Fruit fly (Drosophila melanogaster) whole organism, embryonic: ENCODE measurements around the gene Mo25.

ENCODE experiments used
- Antp ChIP-seq: fragments of 200-800 bp; sonication (Bioruptor generic); optimal IDR thresholded peaks from 3 replicates; lab custom pipeline; 2016; ENCODE audit warnings: missing biosample characterization, missing genetic modification characterization
- CG10147 ChIP-seq: fragments of 200-800 bp; sonication (Bioruptor generic); optimal IDR thresholded peaks from 2 replicates; lab custom pipeline; 2019; ENCODE audit warnings: missing biosample characterization, mild to moderate bottlenecking, missing genetic modification characterization, moderate library complexity
- CG11093 ChIP-seq: fragments of 200-800 bp; sonication (Bioruptor generic); IDR thresholded peaks from 3 replicates; pipeline ENCODE4 v1.3.6; 2022; ENCODE audit warnings: missing biosample characterization, missing genetic modification characterization
- CG11695 ChIP-seq: fragments of 200-800 bp; sonication (Bioruptor generic); IDR thresholded peaks from 3 replicates; pipeline ENCODE4 v1.3.6; 2022; ENCODE audit warnings: missing biosample characterization, missing genetic modification characterization
- CG12071 ChIP-seq: fragments of 200-800 bp; sonication (Bioruptor generic); optimal IDR thresholded peaks from 3 replicates; lab custom pipeline; 2018; ENCODE audit warnings: missing biosample characterization, mild to moderate bottlenecking, missing genetic modification characterization
- CG14441 ChIP-seq: fragments of 200-800 bp; sonication (Bioruptor generic); IDR thresholded peaks from 2 replicates; pipeline ENCODE4 v1.3.6; 2022; ENCODE audit warnings: missing biosample characterization, missing genetic modification characterization
- CG14860 ChIP-seq: fragments of 200-800 bp; sonication (Bioruptor generic); IDR thresholded peaks from 3 replicates; pipeline ENCODE4 v1.3.6; 2022; ENCODE audit warnings: missing biosample characterization, missing genetic modification characterization; ENCODE audit not compliant: partially characterized antibody
- CG15601 ChIP-seq: fragments of 200-800 bp; sonication (Bioruptor generic); optimal IDR thresholded peaks from 3 replicates; lab custom pipeline; 2019; ENCODE audit warnings: missing biosample characterization, mild to moderate bottlenecking, missing genetic modification characterization, moderate library complexity
- CG1603 ChIP-seq: fragments of 200-800 bp; sonication (Bioruptor generic); optimal IDR thresholded peaks from 2 replicates; lab custom pipeline; 2019; ENCODE audit warnings: missing biosample characterization, mild to moderate bottlenecking, missing genetic modification characterization, moderate library complexity
- CG17829 ChIP-seq: fragments of 200-800 bp; optimal IDR thresholded peaks from 2 replicates; lab custom pipeline; 2019; ENCODE audit warnings: missing biosample characterization, mild to moderate bottlenecking, missing genetic modification characterization, moderate library complexity
- CG1832 ChIP-seq: fragments of 200-800 bp; sonication (Bioruptor generic); optimal IDR thresholded peaks from 2 replicates; lab custom pipeline; 2017; ENCODE audit warnings: missing biosample characterization, mild to moderate bottlenecking, missing genetic modification characterization, inconsistent platforms
- CG2129 ChIP-seq: fragments of 200-800 bp; sonication (Bioruptor generic); IDR thresholded peaks from 2 replicates; pipeline ENCODE4 v1.3.6; 2022; ENCODE audit warnings: missing biosample characterization, missing genetic modification characterization; ENCODE audit not compliant: partially characterized antibody
- CG2678 ChIP-seq: fragments of 200-800 bp; sonication (Bioruptor generic); optimal IDR thresholded peaks from 3 replicates; lab custom pipeline; 2019; ENCODE audit warnings: missing biosample characterization, mild to moderate bottlenecking, missing genetic modification characterization, moderate library complexity
- CG30431 ChIP-seq: fragments of 200-800 bp; sonication (Bioruptor generic); optimal IDR thresholded peaks from 2 replicates; lab custom pipeline; 2017; ENCODE audit warnings: missing biosample characterization, missing genetic modification characterization
- CG32767 ChIP-seq: fragments of 200-800 bp; sonication (Bioruptor generic); IDR thresholded peaks from 2 replicates; pipeline ENCODE4 v1.3.6; 2022; ENCODE audit warnings: missing biosample characterization, missing genetic modification characterization
- CG4360 ChIP-seq: fragments of 200-800 bp; sonication (Bioruptor generic); IDR thresholded peaks from 2 replicates; pipeline ENCODE4 v1.3.6; 2022; ENCODE audit warnings: missing biosample characterization, missing genetic modification characterization
- CG4617 ChIP-seq: fragments of 200-800 bp; sonication (Bioruptor generic); optimal IDR thresholded peaks from 3 replicates; lab custom pipeline; 2016; ENCODE audit warnings: missing biosample characterization, missing genetic modification characterization, borderline replicate concordance
- CG4854 ChIP-seq: fragments of 200-800 bp; sonication (Bioruptor generic); optimal IDR thresholded peaks from 2 replicates; lab custom pipeline; 2016; ENCODE audit warnings: missing biosample characterization, missing genetic modification characterization, inconsistent platforms
- CG6813 ChIP-seq: fragments of 200-800 bp; sonication (Bioruptor generic); optimal IDR thresholded peaks from 2 replicates; lab custom pipeline; 2017; ENCODE audit warnings: missing biosample characterization, missing genetic modification characterization, mild to moderate bottlenecking, moderate library complexity, missing genetic modification reagents
- CG7786 ChIP-seq: fragments of 200-800 bp; sonication (Bioruptor generic); optimal IDR thresholded peaks from 2 replicates; lab custom pipeline; 2016; ENCODE audit warnings: missing biosample characterization, missing genetic modification characterization
- CG9817 ChIP-seq: fragments of 200-800 bp; sonication (Bioruptor generic); optimal IDR thresholded peaks from 2 replicates; lab custom pipeline; 2018; ENCODE audit warnings: missing biosample characterization, mild to moderate bottlenecking, missing genetic modification characterization, moderate library complexity
- CHES-1-like ChIP-seq: fragments of 200-800 bp; sonication (Bioruptor generic); optimal IDR thresholded peaks from 2 replicates; lab custom pipeline; 2016; ENCODE audit warnings: missing biosample characterization, missing genetic modification characterization
- Dll ChIP-seq: fragments of 200-800 bp; sonication (Bioruptor generic); IDR thresholded peaks from 4 replicates; pipeline ENCODE4 v1.3.6; 2022; ENCODE audit warnings: missing biosample characterization, missing genetic modification characterization; ENCODE audit not compliant: partially characterized antibody
- Eip74EF ChIP-seq, 2 experiments: fragments of 200-800 bp in 1 of 2; fragments of >200 bp in 1 of 2; sonication (Bioruptor generic) in 1 of 2; optimal IDR thresholded peaks; 2 replicates each; lab custom pipeline; 2017 to 2019; ENCODE audit warnings: missing biosample characterization in 2 of 2, missing genetic modification characterization in 2 of 2, mild to moderate bottlenecking in 1 of 2, moderate library complexity in 1 of 2
- Elba2 ChIP-seq: fragments of 200-800 bp; sonication (Bioruptor generic); optimal IDR thresholded peaks from 3 replicates; lab custom pipeline; 2016; ENCODE audit warnings: missing biosample characterization, missing genetic modification characterization
- HHEX ChIP-seq: fragments of 200-800 bp; sonication (Bioruptor generic); optimal IDR thresholded peaks from 3 replicates; lab custom pipeline; 2017; ENCODE audit warnings: missing biosample characterization, mild to moderate bottlenecking, missing genetic modification characterization, missing genetic modification reagents
- HLH4C ChIP-seq: fragments of 200-800 bp; sonication (Bioruptor generic); IDR thresholded peaks from 3 replicates; pipeline ENCODE4 v1.3.6; 2022; ENCODE audit warnings: missing biosample characterization, missing genetic modification characterization; ENCODE audit not compliant: partially characterized antibody
- MBD-R2 ChIP-seq: fragments of 200-800 bp; sonication (Bioruptor generic); IDR thresholded peaks from 2 replicates; pipeline ENCODE4 v1.3.6; 2022; ENCODE audit warnings: missing biosample characterization, missing genetic modification characterization
- MTF-1 ChIP-seq: fragments of 200-800 bp; sonication (Bioruptor generic); optimal IDR thresholded peaks from 2 replicates; lab custom pipeline; 2018; ENCODE audit warnings: missing biosample characterization, mild to moderate bottlenecking, missing genetic modification characterization, borderline replicate concordance
- NFAT ChIP-seq: fragments of 200-800 bp; sonication (Bioruptor generic); IDR thresholded peaks from 2 replicates; pipeline ENCODE4 v1.3.6; 2022; ENCODE audit warnings: missing biosample characterization, missing genetic modification characterization
- Ptx1 ChIP-seq: fragments of 200-800 bp; sonication (Bioruptor generic); IDR thresholded peaks from 2 replicates; pipeline ENCODE4 v1.3.6; 2022; ENCODE audit warnings: missing biosample characterization, missing genetic modification characterization
- Scr ChIP-seq: fragments of 200-800 bp; sonication (Bioruptor generic); IDR thresholded peaks from 2 replicates; pipeline ENCODE4 v1.3.6; 2022; ENCODE audit warnings: missing biosample characterization, missing genetic modification characterization; ENCODE audit not compliant: partially characterized antibody
- Sox102F ChIP-seq: fragments of 200-800 bp; sonication (Bioruptor generic); optimal IDR thresholded peaks from 2 replicates; lab custom pipeline; 2018; ENCODE audit warnings: missing biosample characterization, mild to moderate bottlenecking, missing genetic modification characterization, moderate library complexity
- Tbp ChIP-seq: fragments of >200 bp; optimal IDR thresholded peaks from 2 replicates; lab custom pipeline; 2018; ENCODE audit warnings: missing biosample characterization, missing genetic modification characterization
- Usf ChIP-seq: fragments of 200-800 bp; sonication (Bioruptor generic); optimal IDR thresholded peaks from 2 replicates; lab custom pipeline; 2017; ENCODE audit warnings: missing genotype, missing biosample characterization, missing genetic modification characterization
- bbx ChIP-seq: fragments of 200-800 bp; sonication (Bioruptor generic); IDR thresholded peaks from 2 replicates; pipeline ENCODE4 v1.3.6; 2022; ENCODE audit warnings: missing biosample characterization, missing genetic modification characterization; ENCODE audit not compliant: partially characterized antibody
- chm ChIP-seq: fragments of 200-800 bp; sonication (Bioruptor generic); IDR thresholded peaks from 2 replicates; pipeline ENCODE4 v1.3.6; 2022; ENCODE audit warnings: missing biosample characterization, missing genetic modification characterization
- emc ChIP-seq: fragments of 200-800 bp; sonication (Bioruptor generic); optimal IDR thresholded peaks from 2 replicates; lab custom pipeline; 2016; ENCODE audit warnings: missing biosample characterization, missing genetic modification characterization
- eyg ChIP-seq: fragments of 200-800 bp; sonication (Bioruptor generic); optimal IDR thresholded peaks from 3 replicates; lab custom pipeline; 2016; ENCODE audit warnings: missing biosample characterization, missing genetic modification characterization
- fd3F ChIP-seq: fragments of 200-800 bp; sonication (Bioruptor generic); optimal IDR thresholded peaks from 2 replicates; lab custom pipeline; 2018; ENCODE audit warnings: missing biosample characterization, mild to moderate bottlenecking, missing genetic modification characterization, moderate library complexity
- fru ChIP-seq: fragments of >200 bp; optimal IDR thresholded peaks from 2 replicates; lab custom pipeline; 2017
- hb ChIP-seq: fragments of 200-800 bp; sonication (Bioruptor generic); IDR thresholded peaks from 3 replicates; pipeline ENCODE4 v1.3.6; 2022; ENCODE audit warnings: missing biosample characterization, missing genetic modification characterization; ENCODE audit not compliant: partially characterized antibody
- kah ChIP-seq: fragments of 200-800 bp; sonication (Bioruptor generic); optimal IDR thresholded peaks from 2 replicates; lab custom pipeline; 2018; ENCODE audit warnings: missing biosample characterization, mild to moderate bottlenecking, missing genetic modification characterization
- phol ChIP-seq: fragments of 200-800 bp; sonication (Bioruptor generic); optimal IDR thresholded peaks from 3 replicates; lab custom pipeline; 2018; ENCODE audit warnings: missing biosample characterization, mild to moderate bottlenecking, missing genetic modification characterization, moderate library complexity
- salm ChIP-seq: fragments of 200-800 bp; sonication (Bioruptor generic); optimal IDR thresholded peaks from 2 replicates; lab custom pipeline; 2018; ENCODE audit warnings: missing biosample characterization, mild to moderate bottlenecking, missing genetic modification characterization
- sens-2 ChIP-seq: fragments of 200-800 bp; sonication (Bioruptor generic); IDR thresholded peaks from 2 replicates; pipeline ENCODE4 v1.3.6; 2022; ENCODE audit warnings: missing biosample characterization, missing genetic modification characterization
- sisA ChIP-seq: fragments of 200-800 bp; sonication (Bioruptor generic); IDR thresholded peaks from 2 replicates; pipeline ENCODE4 v1.3.6; 2022; ENCODE audit warnings: missing biosample characterization, missing genetic modification characterization
- sob ChIP-seq: fragments of 200-800 bp; sonication (Bioruptor generic); IDR thresholded peaks from 2 replicates; pipeline ENCODE4 v1.3.6; 2022; ENCODE audit warnings: missing biosample characterization, missing genetic modification characterization
- tgo ChIP-seq: fragments of 200-800 bp; sonication (Bioruptor generic); IDR thresholded peaks from 3 replicates; pipeline ENCODE4 v1.3.6; 2022; ENCODE audit warnings: missing biosample characterization, missing genetic modification characterization
- unc-4 ChIP-seq: fragments of 200-800 bp; sonication (Bioruptor generic); IDR thresholded peaks from 2 replicates; pipeline ENCODE4 v1.3.6; 2022; ENCODE audit warnings: missing biosample characterization, missing genetic modification characterization; ENCODE audit not compliant: partially characterized antibody

Gene Mo25

DNA sequence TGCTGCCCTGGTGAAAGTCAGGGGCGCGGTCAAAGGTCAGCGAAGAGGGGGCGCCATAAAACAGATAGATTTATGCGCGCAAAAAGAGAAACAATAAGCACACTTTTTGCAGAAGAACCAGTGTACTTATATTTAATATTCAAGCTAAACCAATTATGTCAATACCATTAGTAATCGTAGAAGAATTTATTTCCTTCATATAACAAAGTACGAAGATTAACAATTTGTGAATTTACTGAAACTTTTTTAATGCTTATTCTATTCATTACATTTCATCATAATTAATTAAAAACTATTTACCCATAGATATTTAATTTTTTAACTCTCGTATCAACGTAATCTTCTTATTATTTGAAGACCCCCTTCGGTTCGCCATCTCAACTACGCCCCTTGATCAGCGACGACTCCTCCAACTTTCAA, 26.8 kb upstream of the Mo25 start (continued):
- TF ChIP-seq Eip74EF (GFP tag; optimal IDR thresholded peaks at IDR 0.05; lab: Kevin White, UChicago) (peak in 1 of 2 experiments; percentile 69), CG9817 (tag; lab: Kevin White, UChicago) (no peak), CG4360 (GFP tag; lab: Robert Waterston, UW) (no peak), MBD-R2 (no peak), CG2129 (GFP tag; lab: Robert Waterston, UW) (no peak), fru (lab: Kevin White, UChicago) (no peak), emc (GFP tag; lab: Kevin White, UChicago) (no peak), HLH4C (GFP tag; lab: Robert Waterston, UW) (no peak), CG10147 (GFP tag; lab: Kevin White, UChicago) (peak; percentile 2), CG4617 (GFP tag; lab: Kevin White, UChicago) (no peak), eyg (no peak), Ptx1 (GFP tag; lab: Robert Waterston, UW) (peak; percentile 53), CG14441 (GFP tag; lab: Robert Waterston, UW) (0 out of 2 replicates have a peak, but pooled peaks have one; percentile 12), sisA (GFP tag; lab: Robert Waterston, UW) (no peak; the same call in none of the 2 replicates), CG30431 (GFP tag; lab: Kevin White, UChicago) (peak; percentile 60), sob (GFP tag; lab: Robert Waterston, UW) (0 out of 2 replicates have a peak, but pooled peaks have one; percentile 18), tgo (GFP tag; lab: Robert Waterston, UW) (peak; percentile 31; the same call in 1 of the 3 replicates), CG12071 (GFP tag; lab: Kevin White, UChicago) (no peak), Dll (GFP tag; lab: Robert Waterston, UW) (no peak), phol (peak; percentile 86), unc-4 (GFP tag; lab: Robert Waterston, UW) (no peak), CG4854 (no peak), salm (tag; lab: Kevin White, UChicago) (no peak), NFAT (GFP tag; lab: Robert Waterston, UW) (no peak), CG7786 (no peak), CG1832 (no peak), Sox102F (GFP tag; lab: Kevin White, UChicago) (peak; percentile 82), Antp (GFP tag; lab: Kevin White, UChicago) (peak; percentile 1), MTF-1 (GFP tag; lab: Kevin White, UChicago) (no peak), CG17829 (tag; lab: Kevin White, UChicago) (peak; percentile 78), fd3F (GFP tag; lab: Kevin White, UChicago) (no peak), CG11695 (GFP tag; lab: Robert Waterston, UW) (no peak), CG15601 (peak; percentile 78), Elba2 (GFP tag; lab: Kevin White, UChicago) (no peak), Tbp (no peak), sens-2 (GFP tag; lab: Robert Waterston, UW) (peak; percentile 6; the same call in 1 of the 2 replicates), CG2678 (tag; lab: Kevin White, UChicago) (peak; percentile 78), kah (GFP tag; lab: Kevin White, UChicago) (peak; percentile 9), Scr (GFP tag; lab: Robert Waterston, UW) (no peak), CG32767 (GFP tag; lab: Robert Waterston, UW) (0 out of 2 replicates have a peak, but pooled peaks have one; percentile 22), HHEX (GFP tag; lab: Kevin White, UChicago) (no peak), CG6813 (GFP tag; lab: Kevin White, UChicago) (peak; percentile 22), CHES-1-like (GFP tag; lab: Kevin White, UChicago) (no peak), chm (no peak), bbx (GFP tag; lab: Robert Waterston, UW) (no peak), CG1603 (tag; lab: Kevin White, UChicago) (peak; percentile 42), Usf (GFP tag; lab: Kevin White, UChicago) (peak; percentile 23), hb (no peak), CG11093 (peak; percentile 56; the same call in 1 of the 3 replicates), CG14860 (GFP tag; lab: Robert Waterston, UW) (no peak)
